Worm (Caenorhabditis elegans): ENCODE results near the gene nog-1.
A peak's percentile ranks its signal among the peaks of the same experiment; 100 is the strongest.

The nog-1 gene

ce11 chrIV:410420-410891 lies 16.8 kb downstream of the nog-1 start, which contains the start of gene T07A9.12 (continued):
- no peak for TF ChIP-seq F49E8.2 (tag; optimal IDR thresholded peaks at IDR 0.05; ENCODE audit: borderline replicate concordance)
- TF ChIP-seq mxl-2 (GFP tag; conservative IDR thresholded peaks at IDR 0.05), result no peak
- TF ChIP-seq hif-1 (tag; optimal IDR thresholded peaks at IDR 0.05), result peak in 1 of 2 experiments; percentile 78
- TF ChIP-seq nhr-10 (tag; optimal IDR thresholded peaks at IDR 0.05), result no peak
- no peak for TF ChIP-seq mdt-29 (GFP tag; IDR thresholded peaks at IDR 0.05)
- TF ChIP-seq ceh-20 (GFP tag; IDR thresholded peaks at IDR 0.05), result no peak
- TF ChIP-seq ceh-44 (GFP tag; IDR thresholded peaks at IDR 0.05), result no peak
- TF ChIP-seq rbr-2 (tag; optimal IDR thresholded peaks at IDR 0.05), result peak; percentile 67
- no peak for TF ChIP-seq Y75B8A.6 (GFP tag; IDR thresholded peaks at IDR 0.05)
- TF ChIP-seq zip-2 (tag; optimal IDR thresholded peaks at IDR 0.05), result no peak
- no peak for TF ChIP-seq lin-15B (tag; optimal IDR thresholded peaks at IDR 0.05)
- no peak for TF ChIP-seq fos-1 (tag; optimal IDR thresholded peaks at IDR 0.05)
- TF ChIP-seq zfp-2 (tag; optimal IDR thresholded peaks at IDR 0.05), result no peak
- peak; percentile 80 for TF ChIP-seq hlh-11 (tag; optimal IDR thresholded peaks at IDR 0.05)
- TF ChIP-seq mdl-1 (tag; optimal IDR thresholded peaks at IDR 0.05), result peak; percentile 38 to 48
- TF ChIP-seq set-16 (GFP tag; IDR thresholded peaks at IDR 0.05), result no peak
- TF ChIP-seq nhr-111 (GFP tag; optimal IDR thresholded peaks at IDR 0.05), result no peak
- no peak for TF ChIP-seq attf-4 (tag; optimal IDR thresholded peaks at IDR 0.05)
- TF ChIP-seq dve-1 (tag; optimal IDR thresholded peaks at IDR 0.05; ENCODE audit: insufficient read depth), result peak; percentile 97
- TF ChIP-seq dmd-8 (GFP tag; IDR thresholded peaks at IDR 0.05), result no peak
- no peak for TF ChIP-seq sdz-12 (GFP tag; optimal IDR thresholded peaks at IDR 0.05)
- TF ChIP-seq Y105C5A.15 (GFP tag; IDR thresholded peaks at IDR 0.05), result no peak
- TF ChIP-seq fkh-10 (GFP tag; optimal IDR thresholded peaks at IDR 0.05), result peak; percentile 58
- peak; percentile 79 for TF ChIP-seq nhr-28 (tag; optimal IDR thresholded peaks at IDR 0.05)
- no peak for TF ChIP-seq R02D3.7 (tag; optimal IDR thresholded peaks at IDR 0.05)
- TF ChIP-seq snpc-4 (tag; optimal IDR thresholded peaks at IDR 0.05), result no peak
- peak; percentile 66 for TF ChIP-seq nhr-6 (tag; optimal IDR thresholded peaks at IDR 0.05)
- TF ChIP-seq daf-12 (tag; optimal IDR thresholded peaks at IDR 0.05), result no peak
- TF ChIP-seq cey-2 (tag; optimal IDR thresholded peaks at IDR 0.05; ENCODE audit: borderline replicate concordance, insufficient read depth), result no peak
- TF ChIP-seq aly-2 (tag; optimal IDR thresholded peaks at IDR 0.05), result no peak
- no peak for TF ChIP-seq nhr-76 (tag; optimal IDR thresholded peaks at IDR 0.05)
- peak; percentile 68 for TF ChIP-seq dpl-1 (GFP tag; optimal IDR thresholded peaks at IDR 0.05)
- TF ChIP-seq Y5F2A.4 (GFP tag; optimal IDR thresholded peaks at IDR 0.05), result no peak
- no peak for TF ChIP-seq ces-1 (GFP tag; optimal IDR thresholded peaks at IDR 0.05)
- no peak for TF ChIP-seq ceh-82 (tag; optimal IDR thresholded peaks at IDR 0.05)
- no peak for TF ChIP-seq spr-1 (tag; optimal IDR thresholded peaks at IDR 0.05)
- no peak for TF ChIP-seq D1046.2 (GFP tag; IDR thresholded peaks at IDR 0.05)
- TF ChIP-seq skn-1 (tag; optimal IDR thresholded peaks at IDR 0.05), result no peak
- peak; percentile 87 for TF ChIP-seq mes-2 (tag; optimal IDR thresholded peaks at IDR 0.05; ENCODE audit: poor library complexity, severe bottlenecking)
- TF ChIP-seq pqm-1 (tag; optimal IDR thresholded peaks at IDR 0.05), result peak; percentile 42
- peak; percentile 39; the same call in 1 of the 2 replicates for TF ChIP-seq pha-4 (GFP tag; IDR thresholded peaks at IDR 0.05)
- peak; percentile 18 for TF ChIP-seq pha-4 (tag; optimal IDR thresholded peaks at IDR 0.05)
- no peak for TF ChIP-seq F26F4.8 (GFP tag; conservative IDR thresholded peaks at IDR 0.05)
- no peak for TF ChIP-seq F10B5.3 (tag; optimal IDR thresholded peaks at IDR 0.05)
- TF ChIP-seq dmd-9 (GFP tag; IDR thresholded peaks at IDR 0.05), result no peak
- no peak for TF ChIP-seq saeg-2 (GFP tag; IDR thresholded peaks at IDR 0.05)
- TF ChIP-seq gei-8 (GFP tag; optimal IDR thresholded peaks at IDR 0.05), result no peak
- no peak for TF ChIP-seq daf-19 (GFP tag; conservative IDR thresholded peaks at IDR 0.05)
- TF ChIP-seq ceh-28 (tag; optimal IDR thresholded peaks at IDR 0.05), result no peak
- no peak for TF ChIP-seq egl-43 (GFP tag; IDR thresholded peaks at IDR 0.05)
- no peak for TF ChIP-seq F44E2.7 (GFP tag; IDR thresholded peaks at IDR 0.05)
- no peak for TF ChIP-seq unc-39 (tag; optimal IDR thresholded peaks at IDR 0.05)
- no peak for TF ChIP-seq nhr-237 (tag; optimal IDR thresholded peaks at IDR 0.05)

Measured in whole organism, L4 larva.